Fruit fly (Drosophila melanogaster) whole organism, embryonic: Measurements from ENCODE around the gene Atg2.
A peak's percentile ranks its signal among the peaks of the same experiment; 100 is the strongest.

ENCODE experiments used
- Aef1 ChIP-seq: fragments of 200-800 bp; sonication (Bioruptor generic); IDR thresholded peaks from 3 replicates; pipeline ENCODE4 v1.3.6; 2022; ENCODE audit warnings: missing biosample characterization, missing genetic modification characterization
- CG10543 ChIP-seq: fragments of 200-800 bp; sonication (Bioruptor generic); optimal IDR thresholded peaks from 3 replicates; lab custom pipeline; 2017; ENCODE audit warnings: missing biosample characterization, mild to moderate bottlenecking, missing genetic modification characterization, moderate library complexity
- CG10565 ChIP-seq: fragments of 200-800 bp; sonication (Bioruptor generic); optimal IDR thresholded peaks from 3 replicates; lab custom pipeline; 2016; ENCODE audit warnings: missing biosample characterization, mild to moderate bottlenecking, missing genetic modification characterization
- CG11093 ChIP-seq: fragments of 200-800 bp; sonication (Bioruptor generic); IDR thresholded peaks from 3 replicates; pipeline ENCODE4 v1.3.6; 2022; ENCODE audit warnings: missing biosample characterization, missing genetic modification characterization
- CG11398 ChIP-seq: fragments of 200-800 bp; sonication (Bioruptor generic); optimal IDR thresholded peaks from 2 replicates; lab custom pipeline; 2016; ENCODE audit warnings: missing biosample characterization, missing genetic modification characterization
- CG12071 ChIP-seq: fragments of 200-800 bp; sonication (Bioruptor generic); optimal IDR thresholded peaks from 3 replicates; lab custom pipeline; 2018; ENCODE audit warnings: missing biosample characterization, mild to moderate bottlenecking, missing genetic modification characterization
- CG12155 ChIP-seq: fragments of 200-800 bp; sonication (Bioruptor generic); optimal IDR thresholded peaks from 3 replicates; lab custom pipeline; 2016; ENCODE audit warnings: missing biosample characterization, missing genetic modification characterization
- CG12942 ChIP-seq: fragments of 200-800 bp; sonication (Bioruptor generic); optimal IDR thresholded peaks from 3 replicates; lab custom pipeline; 2016; ENCODE audit warnings: missing biosample characterization, missing genetic modification characterization
- CG13123 ChIP-seq: fragments of 200-800 bp; sonication (Bioruptor generic); optimal IDR thresholded peaks from 2 replicates; lab custom pipeline; 2016; ENCODE audit warnings: missing biosample characterization, missing genetic modification characterization
- CG13624 ChIP-seq: fragments of 200-800 bp; sonication (Bioruptor generic); optimal IDR thresholded peaks from 2 replicates; lab custom pipeline; 2016; ENCODE audit warnings: missing biosample characterization, missing genetic modification characterization
- CG15696 ChIP-seq: fragments of 200-800 bp; sonication (Bioruptor generic); optimal IDR thresholded peaks from 2 replicates; lab custom pipeline; 2019; ENCODE audit warnings: missing biosample characterization, mild to moderate bottlenecking, missing genetic modification characterization, moderate library complexity
- CG18262 ChIP-seq: fragments of 200-800 bp; optimal IDR thresholded peaks from 3 replicates; lab custom pipeline; 2019; ENCODE audit warnings: missing biosample characterization, mild to moderate bottlenecking, missing genetic modification characterization, moderate library complexity
- CG30431 ChIP-seq: fragments of 200-800 bp; sonication (Bioruptor generic); optimal IDR thresholded peaks from 2 replicates; lab custom pipeline; 2017; ENCODE audit warnings: missing biosample characterization, missing genetic modification characterization
- CG32767 ChIP-seq: fragments of 200-800 bp; sonication (Bioruptor generic); IDR thresholded peaks from 2 replicates; pipeline ENCODE4 v1.3.6; 2022; ENCODE audit warnings: missing biosample characterization, missing genetic modification characterization
- CG6654 ChIP-seq: fragments of 200-800 bp; sonication (Bioruptor generic); optimal IDR thresholded peaks from 2 replicates; lab custom pipeline; 2017; ENCODE audit warnings: missing biosample characterization, mild to moderate bottlenecking, missing genetic modification characterization
- CG6813 ChIP-seq: fragments of 200-800 bp; sonication (Bioruptor generic); optimal IDR thresholded peaks from 2 replicates; lab custom pipeline; 2017; ENCODE audit warnings: missing biosample characterization, missing genetic modification characterization, mild to moderate bottlenecking, moderate library complexity, missing genetic modification reagents
- CG7556 ChIP-seq: fragments of 200-800 bp; sonication (Bioruptor generic); optimal IDR thresholded peaks from 2 replicates; lab custom pipeline; 2017; ENCODE audit warnings: missing biosample characterization, mild to moderate bottlenecking, missing genetic modification characterization
- CG7786 ChIP-seq: fragments of 200-800 bp; sonication (Bioruptor generic); optimal IDR thresholded peaks from 2 replicates; lab custom pipeline; 2016; ENCODE audit warnings: missing biosample characterization, missing genetic modification characterization
- CG8478 ChIP-seq: fragments of >200 bp; optimal IDR thresholded peaks from 2 replicates; lab custom pipeline; 2018
- CG9876 ChIP-seq: fragments of 200-800 bp; sonication (Bioruptor generic); optimal IDR thresholded peaks from 2 replicates; lab custom pipeline; 2016; ENCODE audit warnings: missing biosample characterization, missing genetic modification characterization
- CHES-1-like ChIP-seq: fragments of 200-800 bp; sonication (Bioruptor generic); optimal IDR thresholded peaks from 2 replicates; lab custom pipeline; 2016; ENCODE audit warnings: missing biosample characterization, missing genetic modification characterization
- Doc2 ChIP-seq: fragments of 200-800 bp; sonication (Bioruptor generic); IDR thresholded peaks from 2 replicates; pipeline ENCODE4 v1.3.6; 2022; ENCODE audit warnings: missing biosample characterization, missing genetic modification characterization
- Drgx ChIP-seq: fragments of 200-800 bp; sonication (Bioruptor generic); IDR thresholded peaks from 2 replicates; pipeline ENCODE4 v1.3.6; 2022; ENCODE audit warnings: missing biosample characterization, missing genetic modification characterization
- Hmr ChIP-seq: fragments of 200-800 bp; sonication (Bioruptor generic); optimal IDR thresholded peaks from 3 replicates; lab custom pipeline; 2017; ENCODE audit warnings: mild to moderate bottlenecking, missing biosample characterization, missing genetic modification reagents, missing genetic modification characterization
- Jarid2 ChIP-seq: fragments of 200-800 bp; sonication (Bioruptor generic); optimal IDR thresholded peaks from 3 replicates; lab custom pipeline; 2017; ENCODE audit warnings: mild to moderate bottlenecking, missing biosample characterization, missing genetic modification reagents, missing genetic modification characterization
- MBD-R2 ChIP-seq: fragments of 200-800 bp; sonication (Bioruptor generic); IDR thresholded peaks from 2 replicates; pipeline ENCODE4 v1.3.6; 2022; ENCODE audit warnings: missing biosample characterization, missing genetic modification characterization
- NC2α ChIP-seq: fragments of 200-800 bp; sonication (Bioruptor generic); optimal IDR thresholded peaks from 2 replicates; lab custom pipeline; 2016; ENCODE audit warnings: missing biosample characterization, missing genetic modification characterization
- Ravus ChIP-seq: fragments of 200-800 bp; sonication (Bioruptor generic); IDR thresholded peaks from 2 replicates; pipeline ENCODE4 v1.3.6; 2022; ENCODE audit warnings: missing biosample characterization, missing genetic modification characterization
- Side ChIP-seq: fragments of 200-800 bp; sonication (Bioruptor generic); optimal IDR thresholded peaks from 2 replicates; lab custom pipeline; 2016; ENCODE audit warnings: missing biosample characterization, missing genetic modification characterization
- Vsx1 ChIP-seq: fragments of 200-800 bp; sonication (Bioruptor generic); optimal IDR thresholded peaks from 2 replicates; lab custom pipeline; 2017; ENCODE audit warnings: missing biosample characterization, mild to moderate bottlenecking, missing genetic modification characterization, missing genetic modification reagents
- Xrp1 ChIP-seq: fragments of 200-800 bp; sonication (Bioruptor generic); IDR thresholded peaks from 2 replicates; pipeline ENCODE4 v1.3.6; 2022; ENCODE audit warnings: missing biosample characterization, missing genetic modification characterization
- aop ChIP-seq: fragments of 200-800 bp; sonication (Bioruptor generic); IDR thresholded peaks from 2 replicates; pipeline ENCODE4 v1.3.6; 2022; ENCODE audit warnings: missing biosample characterization, missing genetic modification characterization
- ato ChIP-seq: fragments of 200-800 bp; sonication (Bioruptor generic); IDR thresholded peaks from 2 replicates; pipeline ENCODE4 v1.3.6; 2022; ENCODE audit warnings: missing biosample characterization, missing genetic modification characterization; ENCODE audit not compliant: partially characterized antibody
- bcd ChIP-seq: fragments of 200-800 bp; sonication (Bioruptor generic); optimal IDR thresholded peaks from 2 replicates; lab custom pipeline; 2017; ENCODE audit warnings: missing biosample characterization, mild to moderate bottlenecking, missing genetic modification characterization
- cato ChIP-seq: fragments of 200-800 bp; sonication (Bioruptor generic); optimal IDR thresholded peaks from 2 replicates; lab custom pipeline; 2016; ENCODE audit warnings: missing biosample characterization, missing genetic modification characterization, borderline replicate concordance
- caup ChIP-seq: fragments of 200-800 bp; sonication (Bioruptor generic); optimal IDR thresholded peaks from 3 replicates; lab custom pipeline; 2017; ENCODE audit warnings: missing biosample characterization, mild to moderate bottlenecking, missing genetic modification characterization, moderate library complexity; ENCODE audit not compliant: severe bottlenecking
- cwo ChIP-seq: fragments of 200-800 bp; sonication (Bioruptor generic); optimal IDR thresholded peaks from 3 replicates; lab custom pipeline; 2017; ENCODE audit warnings: missing biosample characterization, missing genetic modification characterization, mild to moderate bottlenecking, moderate library complexity, missing genetic modification reagents
- dm ChIP-seq: fragments of 200-800 bp; sonication (Bioruptor generic); optimal IDR thresholded peaks from 3 replicates; lab custom pipeline; 2016; ENCODE audit warnings: missing biosample characterization, missing genetic modification characterization
- dmrt11E ChIP-seq: fragments of 200-800 bp; sonication (Bioruptor generic); optimal IDR thresholded peaks from 3 replicates; lab custom pipeline; 2018; ENCODE audit warnings: missing biosample characterization, mild to moderate bottlenecking, missing genetic modification characterization, moderate library complexity
- fd102C ChIP-seq: fragments of 200-800 bp; sonication (Bioruptor generic); optimal IDR thresholded peaks from 2 replicates; lab custom pipeline; 2018; ENCODE audit warnings: missing biosample characterization, mild to moderate bottlenecking, missing genetic modification characterization, moderate library complexity
- fd96Cb ChIP-seq: fragments of 200-800 bp; sonication (Bioruptor generic); optimal IDR thresholded peaks from 2 replicates; lab custom pipeline; 2018; ENCODE audit warnings: missing biosample characterization, mild to moderate bottlenecking, missing genetic modification characterization, moderate library complexity
- nerfin-1 ChIP-seq: fragments of 200-800 bp; sonication (Bioruptor generic); optimal IDR thresholded peaks from 3 replicates; lab custom pipeline; 2019; ENCODE audit warnings: missing biosample characterization, mild to moderate bottlenecking, missing genetic modification characterization, moderate library complexity
- nom ChIP-seq: fragments of 200-800 bp; sonication (Bioruptor generic); optimal IDR thresholded peaks from 2 replicates; lab custom pipeline; 2017; ENCODE audit warnings: missing biosample characterization, missing genetic modification characterization, mild to moderate bottlenecking, moderate library complexity, missing genetic modification reagents
- psq ChIP-seq: fragments of 200-800 bp; sonication (Bioruptor generic); optimal IDR thresholded peaks from 2 replicates; lab custom pipeline; 2017; ENCODE audit warnings: missing biosample characterization, missing genetic modification characterization
- sc ChIP-seq, 3 experiments: fragments of >200 bp in 2 of 3; fragments of 200-800 bp in 1 of 3; sonication (Bioruptor generic) in 1 of 3; optimal IDR thresholded peaks; 2 replicates in 2 of 3; 3 replicates in 1 of 3; lab custom pipeline; 2017; ENCODE audit warnings: mild to moderate bottlenecking in 1 of 3, missing biosample characterization in 1 of 3, missing genetic modification characterization in 1 of 3, missing genetic modification reagents in 1 of 3
- sqz ChIP-seq: fragments of 200-800 bp; sonication (Bioruptor generic); optimal IDR thresholded peaks from 3 replicates; lab custom pipeline; 2018; ENCODE audit warnings: missing biosample characterization, mild to moderate bottlenecking, missing genetic modification characterization
- tio ChIP-seq: fragments of 200-800 bp; sonication (Bioruptor generic); optimal IDR thresholded peaks from 2 replicates; lab custom pipeline; 2017; ENCODE audit warnings: missing biosample characterization, missing genetic modification characterization, inconsistent platforms
- tna ChIP-seq: fragments of 200-800 bp; sonication (Bioruptor generic); IDR thresholded peaks from 2 replicates; pipeline ENCODE4 v1.3.6; 2022; ENCODE audit warnings: missing biosample characterization, missing genetic modification characterization; ENCODE audit not compliant: partially characterized antibody
- usp ChIP-seq: fragments of >200 bp; optimal IDR thresholded peaks from 2 replicates; lab custom pipeline; 2017; ENCODE audit warnings: missing biosample characterization, missing genetic modification characterization
- vvl ChIP-seq: fragments of 200-800 bp; sonication (Bioruptor generic); IDR thresholded peaks from 2 replicates; pipeline ENCODE4 v1.3.6; 2022; ENCODE audit warnings: missing biosample characterization, missing genetic modification characterization

The Atg2 gene

dm6 chr3L:2773968-2774461 is at the start of gene Atg2, which contains the start of gene CG12093 (continued):
- TF ChIP-seq CHES-1-like (GFP tag; lab: Kevin White, UChicago) (peak; percentile 69), CG11093 (GFP tag; lab: Robert Waterston, UW) (peak; percentile 89), MBD-R2 (GFP tag; lab: Robert Waterston, UW) (peak; percentile 61), CG7556 (GFP tag; lab: Kevin White, UChicago) (peak; percentile 92), CG9876 (peak; percentile 40), nom (peak; percentile 80), cato (GFP tag; lab: Kevin White, UChicago) (peak; percentile 89), CG7786 (GFP tag; lab: Kevin White, UChicago) (peak; percentile 63), vvl (GFP tag; lab: Robert Waterston, UW) (peak; percentile 96), nerfin-1 (tag; lab: Kevin White, UChicago) (peak; percentile 88), CG30431 (GFP tag; lab: Kevin White, UChicago) (peak; percentile 90), Doc2 (peak; percentile 78), CG8478 (lab: Kevin White, UChicago) (no peak), usp (no peak), CG10565 (GFP tag; lab: Kevin White, UChicago) (peak; percentile 50), dmrt11E (peak; percentile 88), CG6654 (peak; percentile 70), Hmr (GFP tag; lab: Kevin White, UChicago) (peak; percentile 96), CG18262 (tag; lab: Kevin White, UChicago) (peak; percentile 91), CG32767 (GFP tag; lab: Robert Waterston, UW) (peak; percentile 92), aop (GFP tag; lab: Robert Waterston, UW) (peak; percentile 51; the same call in 1 of the 2 replicates), CG10543 (peak; percentile 92), dm (GFP tag; lab: Kevin White, UChicago) (peak; percentile 31), Side (GFP tag; lab: Kevin White, UChicago) (peak; percentile 53), CG6813 (GFP tag; lab: Kevin White, UChicago) (peak; percentile 64), CG12942 (GFP tag; lab: Kevin White, UChicago) (peak; percentile 92), tio (GFP tag; lab: Kevin White, UChicago) (no peak), Jarid2 (peak; percentile 49), Aef1 (peak; percentile 93), ato (GFP tag; lab: Robert Waterston, UW) (no peak), sc (optimal IDR thresholded peaks at IDR 0.05; lab: Kevin White, UChicago) (no peak), sc (GFP tag; optimal IDR thresholded peaks at IDR 0.05; lab: Kevin White, UChicago) (peak; percentile 81), fd96Cb (tag; lab: Kevin White, UChicago) (peak; percentile 87), NC2α (GFP tag; lab: Kevin White, UChicago) (peak; percentile 25), cwo (GFP tag; lab: Kevin White, UChicago) (peak; percentile 77), caup (GFP tag; lab: Kevin White, UChicago) (peak; percentile 91), CG15696 (tag; lab: Kevin White, UChicago) (peak; percentile 90), Ravus (GFP tag; lab: Robert Waterston, UW) (peak; percentile 72), fd102C (peak; percentile 43), tna (GFP tag; lab: Robert Waterston, UW) (no peak), Vsx1 (GFP tag; lab: Kevin White, UChicago) (peak; percentile 84), CG13624 (GFP tag; lab: Kevin White, UChicago) (peak; percentile 82), CG12071 (GFP tag; lab: Kevin White, UChicago) (peak; percentile 61), Xrp1 (peak; percentile 92), psq (GFP tag; lab: Kevin White, UChicago) (peak; percentile 83), sqz (GFP tag; lab: Kevin White, UChicago) (no peak), CG13123 (GFP tag; lab: Kevin White, UChicago) (peak; percentile 89), CG12155 (peak; percentile 92), bcd (GFP tag; lab: Kevin White, UChicago) (peak; percentile 93), CG11398 (GFP tag; lab: Kevin White, UChicago) (peak; percentile 17), Drgx (peak; percentile 93)
